Fruit fly (Drosophila melanogaster) whole organism, prepupa: ENCODE results near the gene CG3009.
A peak's percentile ranks its signal among the peaks of the same experiment; 100 is the strongest.

Experiments used
- Blimp-1 ChIP-seq: fragments of 200-800 bp; sonication (Bioruptor generic); optimal IDR thresholded peaks from 3 replicates; lab custom pipeline; 2017; ENCODE audit warnings: missing biosample characterization, missing genetic modification characterization, mild to moderate bottlenecking, moderate library complexity, missing genetic modification reagents
- CG10631 ChIP-seq: fragments of 200-800 bp; sonication (Bioruptor generic); optimal IDR thresholded peaks from 2 replicates; lab custom pipeline; 2016; ENCODE audit warnings: missing biosample characterization, missing genetic modification characterization
- CG10669 ChIP-seq: fragments of 200-800 bp; sonication (Bioruptor generic); optimal IDR thresholded peaks from 3 replicates; lab custom pipeline; 2018; ENCODE audit warnings: missing biosample characterization, mild to moderate bottlenecking, missing genetic modification characterization, moderate library complexity
- CG11294 ChIP-seq: fragments of 200-800 bp; sonication (Bioruptor generic); IDR thresholded peaks from 2 replicates; pipeline ENCODE4 v1.3.6; 2022; ENCODE audit warnings: missing biosample characterization, missing genetic modification characterization
- CG11762 ChIP-seq: fragments of 200-800 bp; sonication (Bioruptor generic); optimal IDR thresholded peaks from 3 replicates; lab custom pipeline; 2016; ENCODE audit warnings: missing biosample characterization, missing genetic modification characterization; ENCODE audit not compliant: insufficient read depth
- CG11902 ChIP-seq: fragments of 200-800 bp; sonication (Bioruptor generic); optimal IDR thresholded peaks from 3 replicates; lab custom pipeline; 2016; ENCODE audit warnings: missing biosample characterization, missing genetic modification characterization
- CG1621 ChIP-seq: fragments of 200-800 bp; sonication (Bioruptor generic); optimal IDR thresholded peaks from 3 replicates; lab custom pipeline; 2018; ENCODE audit warnings: missing biosample characterization, mild to moderate bottlenecking, missing genetic modification characterization
- CG16779 ChIP-seq: fragments of 200-800 bp; sonication (Bioruptor generic); optimal IDR thresholded peaks from 3 replicates; lab custom pipeline; 2017; ENCODE audit warnings: missing biosample characterization, mild to moderate bottlenecking, missing genetic modification characterization
- CG3032 ChIP-seq: fragments of 200-800 bp; optimal IDR thresholded peaks from 2 replicates; lab custom pipeline; 2019; ENCODE audit warnings: missing biosample characterization, mild to moderate bottlenecking, missing genetic modification characterization, moderate library complexity
- CG31627 ChIP-seq: fragments of 200-800 bp; sonication (Bioruptor generic); optimal IDR thresholded peaks from 3 replicates; lab custom pipeline; 2016; ENCODE audit warnings: missing biosample characterization, missing genetic modification characterization
- CG32006 ChIP-seq: fragments of 200-800 bp; sonication (Bioruptor generic); optimal IDR thresholded peaks from 3 replicates; lab custom pipeline; 2017; ENCODE audit warnings: missing biosample characterization, mild to moderate bottlenecking, missing genetic modification characterization
- CG3919 ChIP-seq: fragments of 200-800 bp; sonication (Bioruptor generic); optimal IDR thresholded peaks from 3 replicates; lab custom pipeline; 2016; ENCODE audit warnings: missing biosample characterization, missing genetic modification characterization
- CG6163 ChIP-seq: fragments of 200-800 bp; sonication (Bioruptor generic); IDR thresholded peaks from 3 replicates; pipeline ENCODE4 v1.3.6; 2022; ENCODE audit warnings: missing biosample characterization, missing genetic modification characterization
- CG6276 ChIP-seq: fragments of 200-800 bp; sonication (Bioruptor generic); optimal IDR thresholded peaks from 2 replicates; lab custom pipeline; 2017; ENCODE audit warnings: missing biosample characterization, mild to moderate bottlenecking, missing genetic modification characterization
- CG6792 ChIP-seq: fragments of 200-800 bp; sonication (Bioruptor generic); optimal IDR thresholded peaks from 3 replicates; lab custom pipeline; 2016; ENCODE audit warnings: missing biosample characterization, missing genetic modification characterization
- CG6808 ChIP-seq: fragments of 200-800 bp; sonication (Bioruptor generic); optimal IDR thresholded peaks from 3 replicates; lab custom pipeline; 2017; ENCODE audit warnings: missing biosample characterization, missing genetic modification characterization, mild to moderate bottlenecking, moderate library complexity, missing genetic modification reagents
- CG6854 ChIP-seq: fragments of 200-800 bp; sonication (Bioruptor generic); optimal IDR thresholded peaks from 2 replicates; lab custom pipeline; 2017; ENCODE audit warnings: missing biosample characterization, mild to moderate bottlenecking, missing genetic modification characterization
- CG7368 ChIP-seq: fragments of 200-800 bp; sonication (Bioruptor generic); optimal IDR thresholded peaks from 3 replicates; lab custom pipeline; 2016; ENCODE audit warnings: missing biosample characterization, missing genetic modification characterization
- CG8119 ChIP-seq: fragments of 200-800 bp; sonication (Bioruptor generic); IDR thresholded peaks from 3 replicates; pipeline ENCODE4 v1.3.6; 2022; ENCODE audit warnings: missing biosample characterization, missing genetic modification characterization
- CG9139 ChIP-seq: fragments of 200-800 bp; sonication (Bioruptor generic); optimal IDR thresholded peaks from 3 replicates; lab custom pipeline; 2017; ENCODE audit warnings: missing biosample characterization, mild to moderate bottlenecking, missing genetic modification characterization
- Eip75B ChIP-seq: fragments of 200-800 bp; sonication (Bioruptor generic); optimal IDR thresholded peaks from 3 replicates; lab custom pipeline; 2016; ENCODE audit warnings: missing biosample characterization, missing genetic modification characterization
- Eip78C ChIP-seq: fragments of 200-800 bp; sonication (Bioruptor generic); peaks from one replicate; lab custom pipeline; 2016; ENCODE audit warnings: missing biosample characterization, missing genetic modification characterization
- Eip93F ChIP-seq: fragments of 200-800 bp; sonication (Bioruptor generic); optimal IDR thresholded peaks from 2 replicates; lab custom pipeline; 2016; ENCODE audit warnings: missing biosample characterization, mild to moderate bottlenecking, missing genetic modification characterization
- Ets21C ChIP-seq: fragments of 200-800 bp; sonication (Bioruptor generic); optimal IDR thresholded peaks from 3 replicates; lab custom pipeline; 2016; ENCODE audit warnings: missing biosample characterization, missing genetic modification characterization
- Ets96B ChIP-seq: fragments of 200-800 bp; optimal IDR thresholded peaks from 2 replicates; lab custom pipeline; 2019; ENCODE audit warnings: missing biosample characterization, mild to moderate bottlenecking, missing genetic modification characterization, moderate library complexity
- Gug ChIP-seq: fragments of 200-800 bp; sonication (Bioruptor generic); IDR thresholded peaks from 2 replicates; pipeline ENCODE4 v1.3.6; 2022; ENCODE audit warnings: missing biosample characterization, missing genetic modification characterization
- Hr38 ChIP-seq: sonication (Bioruptor generic); optimal IDR thresholded peaks from 2 replicates; lab custom pipeline; 2016; ENCODE audit warnings: missing biosample characterization, missing genetic modification characterization
- Hr39 ChIP-seq: fragments of 200-800 bp; sonication (Bioruptor generic); optimal IDR thresholded peaks from 2 replicates; lab custom pipeline; 2016; ENCODE audit warnings: missing biosample characterization, missing genetic modification characterization
- Hr4 ChIP-seq: fragments of 200-800 bp; sonication (Bioruptor generic); optimal IDR thresholded peaks from 3 replicates; lab custom pipeline; 2016; ENCODE audit warnings: missing biosample characterization, missing genetic modification characterization
- Lpt ChIP-seq: fragments of 200-800 bp; sonication (Bioruptor generic); optimal IDR thresholded peaks from 3 replicates; lab custom pipeline; 2016; ENCODE audit warnings: missing biosample characterization, missing genetic modification characterization
- OdsH ChIP-seq: fragments of 200-800 bp; sonication (Bioruptor generic); optimal IDR thresholded peaks from 3 replicates; lab custom pipeline; 2016; ENCODE audit warnings: missing biosample characterization, missing genetic modification characterization
- Smox ChIP-seq: fragments of 200-800 bp; sonication (Bioruptor generic); optimal IDR thresholded peaks from 3 replicates; lab custom pipeline; 2016; ENCODE audit warnings: missing biosample characterization, missing genetic modification characterization
- Sox102F ChIP-seq: fragments of 200-800 bp; sonication (Bioruptor generic); optimal IDR thresholded peaks from 2 replicates; lab custom pipeline; 2016; ENCODE audit warnings: missing biosample characterization, mild to moderate bottlenecking, missing genetic modification characterization
- Sox14 ChIP-seq: fragments of 200-800 bp; sonication (Bioruptor generic); optimal IDR thresholded peaks from 3 replicates; lab custom pipeline; 2016; ENCODE audit warnings: missing biosample characterization, missing genetic modification characterization
- Sox15 ChIP-seq: fragments of 200-800 bp; sonication (Bioruptor generic); optimal IDR thresholded peaks from 3 replicates; lab custom pipeline; 2016; ENCODE audit warnings: missing biosample characterization, missing genetic modification characterization
- acj6 ChIP-seq: fragments of 200-800 bp; sonication (Bioruptor generic); optimal IDR thresholded peaks from 3 replicates; lab custom pipeline; 2016; ENCODE audit warnings: missing biosample characterization, missing genetic modification characterization
- cyc ChIP-seq: fragments of 200-800 bp; sonication (Bioruptor generic); optimal IDR thresholded peaks from 3 replicates; lab custom pipeline; 2016; ENCODE audit warnings: missing biosample characterization, missing genetic modification characterization
- dac ChIP-seq: fragments of 200-800 bp; sonication (Bioruptor generic); optimal IDR thresholded peaks from 2 replicates; lab custom pipeline; 2017; ENCODE audit warnings: missing biosample characterization, mild to moderate bottlenecking, missing genetic modification characterization
- eg ChIP-seq: fragments of 200-800 bp; sonication (Bioruptor generic); IDR thresholded peaks from 3 replicates; pipeline ENCODE4 v1.3.6; 2022; ENCODE audit warnings: missing biosample characterization, missing genetic modification characterization
- esn ChIP-seq: fragments of 200-800 bp; sonication (Bioruptor generic); optimal IDR thresholded peaks from 2 replicates; lab custom pipeline; 2016; ENCODE audit warnings: missing biosample characterization, mild to moderate bottlenecking, missing genetic modification characterization, moderate library complexity
- fd59A ChIP-seq: fragments of 200-800 bp; sonication (Bioruptor generic); optimal IDR thresholded peaks from 2 replicates; lab custom pipeline; 2017; ENCODE audit warnings: missing biosample characterization, mild to moderate bottlenecking, missing genetic modification characterization, missing genetic modification reagents
- fd85E ChIP-seq: fragments of 200-800 bp; sonication (Bioruptor generic); optimal IDR thresholded peaks from 3 replicates; lab custom pipeline; 2016; ENCODE audit warnings: missing biosample characterization, missing genetic modification characterization
- fkh ChIP-seq: fragments of 200-800 bp; sonication (Bioruptor generic); optimal IDR thresholded peaks from 3 replicates; lab custom pipeline; 2017; ENCODE audit warnings: missing biosample characterization, mild to moderate bottlenecking, missing genetic modification characterization, moderate library complexity
- lz ChIP-seq: fragments of 200-800 bp; sonication (Bioruptor generic); optimal IDR thresholded peaks from 3 replicates; lab custom pipeline; 2016; ENCODE audit warnings: missing biosample characterization, missing genetic modification characterization
- net ChIP-seq: fragments of 200-800 bp; sonication (Bioruptor generic); optimal IDR thresholded peaks from 3 replicates; lab custom pipeline; 2016; ENCODE audit warnings: missing biosample characterization, missing genetic modification characterization
- salr ChIP-seq, 2 experiments: fragments of 200-800 bp; sonication (Bioruptor generic); optimal IDR thresholded peaks; 3 replicates each; lab custom pipeline; 2016 to 2018; ENCODE audit warnings: missing biosample characterization in 2 of 2, missing genetic modification characterization in 2 of 2, mild to moderate bottlenecking in 1 of 2
- spab ChIP-seq: fragments of 200-800 bp; sonication (Bioruptor generic); optimal IDR thresholded peaks from 2 replicates; lab custom pipeline; 2017; ENCODE audit warnings: missing biosample characterization, mild to moderate bottlenecking, missing genetic modification characterization, missing genetic modification reagents
- ss ChIP-seq, 2 experiments: fragments of 200-800 bp; sonication (Bioruptor generic); optimal IDR thresholded peaks; 2 replicates in 1 of 2; 3 replicates in 1 of 2; lab custom pipeline; 2017 to 2018; ENCODE audit warnings: mild to moderate bottlenecking in 2 of 2, missing biosample characterization in 2 of 2, missing genetic modification characterization in 2 of 2, moderate library complexity in 1 of 2
- svp ChIP-seq: fragments of 200-800 bp; sonication (Bioruptor generic); peaks from one replicate; lab custom pipeline; 2016; ENCODE audit warnings: missing biosample characterization, missing genetic modification characterization
- topi ChIP-seq: fragments of 200-800 bp; sonication (Bioruptor generic); optimal IDR thresholded peaks from 3 replicates; lab custom pipeline; 2016; ENCODE audit warnings: missing biosample characterization, missing genetic modification characterization
- vri ChIP-seq: fragments of 200-800 bp; sonication (Bioruptor generic); optimal IDR thresholded peaks from 3 replicates; lab custom pipeline; 2016; ENCODE audit warnings: missing biosample characterization, mild to moderate bottlenecking, missing genetic modification characterization

Gene CG3009

DNA sequence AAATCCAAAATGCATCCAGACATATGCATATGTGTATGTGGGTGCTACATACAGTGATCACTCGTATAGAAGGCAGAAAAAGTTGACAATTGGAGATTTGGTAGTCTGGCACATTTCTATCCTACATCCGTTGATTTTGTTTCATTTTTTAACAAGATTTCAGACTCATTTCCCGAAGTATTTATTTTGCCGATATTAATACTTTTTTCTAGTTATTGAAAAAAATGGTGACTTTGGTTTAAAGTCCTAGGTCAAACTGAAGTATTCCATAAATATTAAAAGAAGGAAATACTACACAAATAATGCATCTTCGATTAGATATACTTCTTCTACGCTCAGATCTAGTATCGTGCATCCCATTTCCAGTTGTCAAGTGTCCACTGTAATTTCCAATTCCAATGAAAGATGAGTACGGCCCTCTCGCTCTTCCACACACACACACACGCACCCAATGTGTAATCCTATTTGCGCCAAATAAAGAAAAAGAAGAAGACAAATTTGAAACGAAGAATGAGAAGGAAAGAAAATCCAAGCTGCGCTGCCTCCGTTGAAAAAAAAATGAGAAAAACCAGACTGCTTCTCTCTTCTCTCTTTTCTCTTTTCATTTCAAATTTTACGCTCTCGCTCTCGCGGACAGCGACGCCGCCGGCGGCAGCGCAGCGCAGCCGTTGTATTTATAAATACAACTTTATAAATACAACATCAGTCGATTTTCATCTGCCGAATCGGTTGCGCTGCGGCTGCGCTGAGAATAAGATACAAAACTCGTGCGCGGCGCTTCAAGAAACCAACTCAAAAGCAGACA lies 49.4 kb downstream of the CG3009 start, which contains the start of gene peb:
Gene peb, plus strand, starts transcription at position 700 of the 805 bp plus-strand sequence.
- TF ChIP-seq CG9139 (peak; percentile 22), CG11902 (GFP tag; lab: Kevin White, UChicago) (no peak), CG31627 (peak; percentile 65), fd59A (GFP tag; lab: Kevin White, UChicago) (no peak), Blimp-1 (GFP tag; lab: Kevin White, UChicago) (peak; percentile 6), CG7368 (peak; percentile 26), Hr39 (peak; percentile 63), net (GFP tag; lab: Kevin White, UChicago) (no peak), cyc (GFP tag; lab: Kevin White, UChicago) (peak; percentile 50), OdsH (GFP tag; lab: Kevin White, UChicago) (peak; percentile 28), salr (GFP tag; optimal IDR thresholded peaks at IDR 0.05; lab: Kevin White, UChicago) (no peak), lz (GFP tag; lab: Kevin White, UChicago) (peak; percentile 61), CG10669 (GFP tag; lab: Kevin White, UChicago) (no peak), Hr4 (GFP tag; lab: Kevin White, UChicago) (peak; percentile 66), CG10631 (no peak), fkh (peak; percentile 40), CG3919 (GFP tag; lab: Kevin White, UChicago) (no peak), topi (peak; percentile 49), ss (GFP tag; optimal IDR thresholded peaks at IDR 0.05; lab: Kevin White, UChicago) (peak; percentile 55 to 67), Hr38 (GFP tag; lab: Kevin White, UChicago) (no peak), Sox102F (GFP tag; lab: Kevin White, UChicago) (no peak), CG6163 (GFP tag; lab: Robert Waterston, UW) (peak; percentile 81), CG6808 (GFP tag; lab: Kevin White, UChicago) (no peak), fd85E (GFP tag; lab: Kevin White, UChicago) (no peak), eg (GFP tag; lab: Robert Waterston, UW) (peak; percentile 64; the same call in 2 of the 3 replicates), CG6854 (GFP tag; lab: Kevin White, UChicago) (no peak), Sox15 (GFP tag; lab: Kevin White, UChicago) (no peak), CG8119 (peak; percentile 53; the same call in 2 of the 3 replicates), CG1621 (no peak), acj6 (GFP tag; lab: Kevin White, UChicago) (peak; percentile 26), CG6792 (GFP tag; lab: Kevin White, UChicago) (peak; percentile 19), esn (GFP tag; lab: Kevin White, UChicago) (peak; percentile 64), CG11294 (no peak), Eip78C (GFP tag; lab: Kevin White, UChicago) (peak; percentile 86), Smox (GFP tag; lab: Kevin White, UChicago) (peak; percentile 47), Gug (GFP tag; lab: Robert Waterston, UW) (no peak), Ets21C (GFP tag; lab: Kevin White, UChicago) (peak; percentile 44), Ets96B (no peak), Eip93F (GFP tag; lab: Kevin White, UChicago) (no peak), svp (GFP tag; lab: Kevin White, UChicago) (peak; percentile 87), Sox14 (GFP tag; lab: Kevin White, UChicago) (peak; percentile 31), CG6276 (GFP tag; lab: Kevin White, UChicago) (peak; percentile 47), CG16779 (tag; lab: Kevin White, UChicago) (peak; percentile 54), spab (GFP tag; lab: Kevin White, UChicago) (no peak), vri (GFP tag; lab: Kevin White, UChicago) (no peak), CG3032 (tag; lab: Kevin White, UChicago) (no peak), dac (GFP tag; lab: Kevin White, UChicago) (no peak), Eip75B (peak; percentile 56), CG11762 (GFP tag; lab: Kevin White, UChicago) (no peak), Lpt (GFP tag; lab: Kevin White, UChicago) (no peak), CG32006 (GFP tag; lab: Kevin White, UChicago) (peak; percentile 49)
